Fruit fly (Drosophila melanogaster) whole organism, embryonic: ENCODE measurements around the gene CG14419.

Experiments used
- Asciz ChIP-seq: fragments of 200-800 bp; sonication (Bioruptor generic); optimal IDR thresholded peaks from 2 replicates; lab custom pipeline; 2017; ENCODE audit warnings: missing biosample characterization, mild to moderate bottlenecking, missing genetic modification characterization, missing genetic modification reagents
- Bdp1 ChIP-seq: fragments of 200-800 bp; sonication (Bioruptor generic); optimal IDR thresholded peaks from 3 replicates; lab custom pipeline; 2016; ENCODE audit warnings: missing biosample characterization, missing genetic modification characterization
- CG1024 ChIP-seq: fragments of 200-800 bp; sonication (Bioruptor generic); IDR thresholded peaks from 2 replicates; pipeline ENCODE4 v1.3.6; 2022; ENCODE audit warnings: missing biosample characterization, missing genetic modification characterization
- CG10321 ChIP-seq: fragments of 200-800 bp; sonication (Bioruptor generic); IDR thresholded peaks from 2 replicates; pipeline ENCODE4 v1.3.6; 2022; ENCODE audit warnings: missing biosample characterization, missing genetic modification characterization
- CG10979 ChIP-seq: fragments of 200-800 bp; sonication (Bioruptor generic); optimal IDR thresholded peaks from 2 replicates; lab custom pipeline; 2018; ENCODE audit warnings: missing biosample characterization, mild to moderate bottlenecking, missing genetic modification characterization, moderate library complexity
- CG12659 ChIP-seq: fragments of 200-800 bp; sonication (Bioruptor generic); optimal IDR thresholded peaks from 3 replicates; lab custom pipeline; 2017; ENCODE audit warnings: mild to moderate bottlenecking, missing biosample characterization, missing genetic modification reagents, missing genetic modification characterization
- CG14014 ChIP-seq: fragments of 200-800 bp; sonication (Bioruptor generic); IDR thresholded peaks from 2 replicates; pipeline ENCODE4 v1.3.6; 2022; ENCODE audit warnings: missing biosample characterization, missing genetic modification characterization
- CG15601 ChIP-seq: fragments of 200-800 bp; sonication (Bioruptor generic); optimal IDR thresholded peaks from 3 replicates; lab custom pipeline; 2019; ENCODE audit warnings: missing biosample characterization, mild to moderate bottlenecking, missing genetic modification characterization, moderate library complexity
- CG1647 ChIP-seq: fragments of 200-800 bp; sonication (Bioruptor generic); optimal IDR thresholded peaks from 3 replicates; lab custom pipeline; 2016; ENCODE audit warnings: missing biosample characterization, missing genetic modification characterization
- CG17186 ChIP-seq: fragments of 200-800 bp; sonication (Bioruptor generic); optimal IDR thresholded peaks from 3 replicates; lab custom pipeline; 2017; ENCODE audit warnings: missing biosample characterization, missing genetic modification reagents, missing genetic modification characterization
- CG18599 ChIP-seq: fragments of 200-800 bp; sonication (Bioruptor generic); optimal IDR thresholded peaks from 3 replicates; lab custom pipeline; 2017; ENCODE audit warnings: missing biosample characterization, missing genetic modification characterization, mild to moderate bottlenecking, moderate library complexity, missing genetic modification reagents
- CG3163 ChIP-seq: fragments of 200-800 bp; sonication (Bioruptor generic); optimal IDR thresholded peaks from 3 replicates; lab custom pipeline; 2016; ENCODE audit warnings: missing biosample characterization, missing genetic modification characterization
- CG6683 ChIP-seq: fragments of 200-800 bp; sonication (Bioruptor generic); optimal IDR thresholded peaks from 2 replicates; lab custom pipeline; 2017; ENCODE audit warnings: missing biosample characterization, mild to moderate bottlenecking, missing genetic modification characterization, missing genetic modification reagents
- CG6854 ChIP-seq: fragments of 200-800 bp; sonication (Bioruptor generic); optimal IDR thresholded peaks from 3 replicates; lab custom pipeline; 2017; ENCODE audit warnings: missing biosample characterization, mild to moderate bottlenecking, missing genetic modification characterization
- CG7271 ChIP-seq: fragments of 200-800 bp; sonication (Bioruptor generic); optimal IDR thresholded peaks from 2 replicates; lab custom pipeline; 2018; ENCODE audit warnings: missing biosample characterization, mild to moderate bottlenecking, missing genetic modification characterization, moderate library complexity
- CHES-1-like ChIP-seq: fragments of 200-800 bp; sonication (Bioruptor generic); optimal IDR thresholded peaks from 2 replicates; lab custom pipeline; 2016; ENCODE audit warnings: missing biosample characterization, missing genetic modification characterization
- CkIIα-i1 ChIP-seq: fragments of 200-800 bp; sonication (Bioruptor generic); IDR thresholded peaks from 2 replicates; pipeline ENCODE4 v1.3.6; 2022; ENCODE audit warnings: missing biosample characterization, missing genetic modification characterization
- Fer3 ChIP-seq: fragments of 200-800 bp; sonication (Bioruptor generic); optimal IDR thresholded peaks from 2 replicates; lab custom pipeline; 2018; ENCODE audit warnings: missing biosample characterization, mild to moderate bottlenecking, missing genetic modification characterization, moderate library complexity
- HmgD ChIP-seq: fragments of 200-800 bp; sonication (Bioruptor generic); optimal IDR thresholded peaks from 3 replicates; lab custom pipeline; 2016; ENCODE audit warnings: missing biosample characterization, missing genetic modification characterization
- Hr3 ChIP-seq: fragments of 200-800 bp; sonication (Bioruptor generic); optimal IDR thresholded peaks from 3 replicates; lab custom pipeline; 2016; ENCODE audit warnings: missing biosample characterization, missing genetic modification characterization
- Jarid2 ChIP-seq: fragments of 200-800 bp; sonication (Bioruptor generic); optimal IDR thresholded peaks from 3 replicates; lab custom pipeline; 2017; ENCODE audit warnings: mild to moderate bottlenecking, missing biosample characterization, missing genetic modification reagents, missing genetic modification characterization
- Lhr ChIP-seq: fragments of 200-800 bp; sonication (Bioruptor generic); optimal IDR thresholded peaks from 3 replicates; lab custom pipeline; 2017; ENCODE audit warnings: mild to moderate bottlenecking, missing biosample characterization, missing genetic modification reagents, missing genetic modification characterization
- MTF-1 ChIP-seq: fragments of 200-800 bp; sonication (Bioruptor generic); optimal IDR thresholded peaks from 2 replicates; lab custom pipeline; 2018; ENCODE audit warnings: missing biosample characterization, mild to moderate bottlenecking, missing genetic modification characterization, borderline replicate concordance
- Meics ChIP-seq: fragments of 200-800 bp; sonication (Bioruptor generic); optimal IDR thresholded peaks from 2 replicates; lab custom pipeline; 2017; ENCODE audit warnings: missing biosample characterization, mild to moderate bottlenecking, missing genetic modification characterization
- Oli ChIP-seq: fragments of 200-800 bp; sonication (Bioruptor generic); optimal IDR thresholded peaks from 2 replicates; lab custom pipeline; 2018; ENCODE audit warnings: missing biosample characterization, mild to moderate bottlenecking, missing genetic modification characterization, moderate library complexity
- Rx ChIP-seq: fragments of 200-800 bp; sonication (Bioruptor generic); IDR thresholded peaks from 2 replicates; pipeline ENCODE4 v1.3.6; 2022; ENCODE audit warnings: missing biosample characterization, missing genetic modification characterization
- Side ChIP-seq: fragments of 200-800 bp; sonication (Bioruptor generic); optimal IDR thresholded peaks from 2 replicates; lab custom pipeline; 2016; ENCODE audit warnings: missing biosample characterization, missing genetic modification characterization
- Six4 ChIP-seq: fragments of 200-800 bp; sonication (Bioruptor generic); optimal IDR thresholded peaks from 2 replicates; lab custom pipeline; 2016; ENCODE audit warnings: missing biosample characterization, missing genetic modification characterization
- Spps ChIP-seq: fragments of 200-800 bp; sonication (Bioruptor generic); optimal IDR thresholded peaks from 2 replicates; lab custom pipeline; 2018; ENCODE audit warnings: missing biosample characterization, mild to moderate bottlenecking, missing genetic modification characterization
- Sry-δ ChIP-seq: fragments of 200-800 bp; sonication (Bioruptor generic); optimal IDR thresholded peaks from 2 replicates; lab custom pipeline; 2016; ENCODE audit warnings: missing biosample characterization, missing genetic modification characterization
- Trl ChIP-seq, 3 experiments: fragments of >200 bp in 2 of 3; fragments of 200-800 bp in 1 of 3; sonication (Bioruptor generic) in 1 of 3; optimal IDR thresholded peaks; 2 replicates in 1 of 3; 3 replicates in 2 of 3; lab custom pipeline; 2016 to 2017; ENCODE audit warnings: missing biosample characterization in 1 of 3, missing genetic modification characterization in 1 of 3
- Xbp1 ChIP-seq: fragments of 200-800 bp; sonication (Bioruptor generic); optimal IDR thresholded peaks from 3 replicates; lab custom pipeline; 2016; ENCODE audit warnings: missing biosample characterization, mild to moderate bottlenecking, missing genetic modification characterization
- bigmax ChIP-seq: fragments of 200-800 bp; sonication (Bioruptor generic); optimal IDR thresholded peaks from 2 replicates; lab custom pipeline; 2018; ENCODE audit warnings: missing biosample characterization, mild to moderate bottlenecking, missing genetic modification characterization
- cg ChIP-seq: fragments of 200-800 bp; sonication (Bioruptor generic); optimal IDR thresholded peaks from 3 replicates; lab custom pipeline; 2019; ENCODE audit warnings: missing biosample characterization, mild to moderate bottlenecking, missing genetic modification characterization, moderate library complexity
- crc ChIP-seq: fragments of 200-800 bp; sonication (Bioruptor generic); optimal IDR thresholded peaks from 2 replicates; lab custom pipeline; 2016; ENCODE audit warnings: missing biosample characterization, missing genetic modification characterization
- danr ChIP-seq: fragments of 200-800 bp; sonication (Bioruptor generic); IDR thresholded peaks from 2 replicates; pipeline ENCODE4 v1.3.6; 2022; ENCODE audit warnings: missing biosample characterization, missing genetic modification characterization
- gsb-n ChIP-seq: fragments of 200-800 bp; sonication (Bioruptor generic); optimal IDR thresholded peaks from 3 replicates; lab custom pipeline; 2018; ENCODE audit warnings: missing biosample characterization, mild to moderate bottlenecking, missing genetic modification characterization
- ind ChIP-seq: fragments of 200-800 bp; sonication (Bioruptor generic); optimal IDR thresholded peaks from 3 replicates; lab custom pipeline; 2016; ENCODE audit warnings: missing biosample characterization, missing genetic modification characterization
- ken ChIP-seq: fragments of 200-800 bp; sonication (Bioruptor generic); IDR thresholded peaks from 3 replicates; pipeline ENCODE4 v1.3.6; 2022; ENCODE audit warnings: missing biosample characterization, missing genetic modification characterization
- knrl ChIP-seq: fragments of 200-800 bp; sonication (Bioruptor generic); IDR thresholded peaks from 3 replicates; pipeline ENCODE4 v1.3.6; 2022; ENCODE audit warnings: missing biosample characterization, missing genetic modification characterization; ENCODE audit not compliant: partially characterized antibody
- nmo ChIP-seq: fragments of 200-800 bp; sonication (Bioruptor generic); optimal IDR thresholded peaks from 2 replicates; lab custom pipeline; 2018; ENCODE audit warnings: missing biosample characterization, mild to moderate bottlenecking, missing genetic modification characterization, moderate library complexity
- nom ChIP-seq: fragments of 200-800 bp; sonication (Bioruptor generic); optimal IDR thresholded peaks from 2 replicates; lab custom pipeline; 2017; ENCODE audit warnings: missing biosample characterization, missing genetic modification characterization, mild to moderate bottlenecking, moderate library complexity, missing genetic modification reagents
- ro ChIP-seq: fragments of 200-800 bp; sonication (Bioruptor generic); IDR thresholded peaks from 2 replicates; pipeline ENCODE4 v1.3.6; 2022; ENCODE audit warnings: missing biosample characterization, missing genetic modification characterization
- slou ChIP-seq: fragments of 200-800 bp; sonication (Bioruptor generic); optimal IDR thresholded peaks from 3 replicates; lab custom pipeline; 2016; ENCODE audit warnings: missing biosample characterization, missing genetic modification characterization
- sug ChIP-seq: fragments of 200-800 bp; optimal IDR thresholded peaks from 2 replicates; lab custom pipeline; 2019; ENCODE audit warnings: missing biosample characterization, mild to moderate bottlenecking, missing genetic modification characterization, moderate library complexity
- ttk ChIP-seq: fragments of 200-800 bp; sonication (Bioruptor generic); IDR thresholded peaks from 2 replicates; pipeline ENCODE4 v2.1.2; 2022; ENCODE audit warnings: missing biosample characterization, missing genetic modification characterization
- yki ChIP-seq: fragments of >200 bp; optimal IDR thresholded peaks from 3 replicates; lab custom pipeline; 2018
- zen ChIP-seq: fragments of 200-800 bp; sonication (Bioruptor generic); optimal IDR thresholded peaks from 3 replicates; lab custom pipeline; 2018; ENCODE audit warnings: missing biosample characterization, mild to moderate bottlenecking, missing genetic modification characterization, moderate library complexity
- zen2 ChIP-seq: fragments of 200-800 bp; sonication (Bioruptor generic); IDR thresholded peaks from 3 replicates; pipeline ENCODE4 v1.3.6; 2022; ENCODE audit warnings: missing biosample characterization, missing genetic modification characterization; ENCODE audit not compliant: partially characterized antibody
- zfh1 ChIP-seq: fragments of 200-800 bp; sonication (Bioruptor generic); IDR thresholded peaks from 3 replicates; pipeline ENCODE4 v1.3.6; 2022; ENCODE audit warnings: missing biosample characterization, missing genetic modification characterization

CG14419 gene

dm6 chrX:2919742-2920141 lies 34.0 kb upstream of the CG14419 start, which contains the start of gene CG3588:
Gene CG3588, plus strand, starts transcription at chrX:2919770.
- TF ChIP-seq Six4 (GFP tag; lab: Kevin White, UChicago) = peak; percentile 42
- peak; percentile 53 for TF ChIP-seq Hr3 (GFP tag; lab: Kevin White, UChicago)
- no peak for TF ChIP-seq ro (GFP tag; lab: Robert Waterston, UW)
- peak; percentile 60 for TF ChIP-seq CG6854 (GFP tag; lab: Kevin White, UChicago)
- TF ChIP-seq Meics (GFP tag; lab: Kevin White, UChicago) = peak; percentile 81
- TF ChIP-seq Rx (GFP tag; lab: Robert Waterston, UW) = peak; percentile 63; the same call in 1 of the 2 replicates
- no peak for TF ChIP-seq CG7271 (tag; lab: Kevin White, UChicago)
- TF ChIP-seq Lhr (GFP tag; lab: Kevin White, UChicago) = no peak
- peak; percentile 68; the same call in 2 of the 3 replicates for TF ChIP-seq ken (GFP tag; lab: Robert Waterston, UW)
- peak; percentile 44 for TF ChIP-seq CG3163 (GFP tag; lab: Kevin White, UChicago)
- no peak for TF ChIP-seq yki (lab: Kevin White, UChicago)
- peak; percentile 13 for TF ChIP-seq Bdp1
- TF ChIP-seq CG1647 = peak; percentile 69
- peak; percentile 65 for TF ChIP-seq Oli (tag; lab: Kevin White, UChicago)
- TF ChIP-seq CG14014 = peak; percentile 88
- TF ChIP-seq knrl (GFP tag; lab: Robert Waterston, UW) = no peak
- peak; percentile 28 for TF ChIP-seq Jarid2 (GFP tag; lab: Kevin White, UChicago)
- no peak for TF ChIP-seq Trl (optimal IDR thresholded peaks at IDR 0.05; lab: Kevin White, UChicago)
- TF ChIP-seq Trl (GFP tag; optimal IDR thresholded peaks at IDR 0.05; lab: Kevin White, UChicago) = no peak
- peak; percentile 44 for TF ChIP-seq sug (tag; lab: Kevin White, UChicago)
- peak; percentile 75 for TF ChIP-seq Xbp1 (GFP tag; lab: Kevin White, UChicago)
- peak; percentile 67 for TF ChIP-seq danr (GFP tag; lab: Robert Waterston, UW)
- no peak for TF ChIP-seq nom (GFP tag; lab: Kevin White, UChicago)
- peak; percentile 50 for TF ChIP-seq ttk (GFP tag; lab: Robert Waterston, UW)
- 0 out of 2 replicates have a peak, but pooled peaks have one; percentile 33 for TF ChIP-seq CG1024 (GFP tag; lab: Robert Waterston, UW)
- peak; percentile 78 for TF ChIP-seq CG18599
- TF ChIP-seq Fer3 (tag; lab: Kevin White, UChicago) = peak; percentile 82
- TF ChIP-seq CG10321 (GFP tag; lab: Robert Waterston, UW) = no peak
- TF ChIP-seq CHES-1-like = peak; percentile 74
- TF ChIP-seq CG15601 (tag; lab: Kevin White, UChicago) = peak; percentile 7
- no peak for TF ChIP-seq bigmax (GFP tag; lab: Kevin White, UChicago)
- peak; percentile 61 for TF ChIP-seq nmo (GFP tag; lab: Kevin White, UChicago)
- TF ChIP-seq cg (GFP tag; lab: Kevin White, UChicago) = no peak
- no peak for TF ChIP-seq zen (tag; lab: Kevin White, UChicago)
- TF ChIP-seq Spps (tag; lab: Kevin White, UChicago) = no peak
- TF ChIP-seq zen2 (GFP tag; lab: Robert Waterston, UW) = no peak
- TF ChIP-seq CG10979 (tag; lab: Kevin White, UChicago) = peak; percentile 40
- TF ChIP-seq Asciz (GFP tag; lab: Kevin White, UChicago) = peak; percentile 37
- TF ChIP-seq slou (GFP tag; lab: Kevin White, UChicago) = peak; percentile 37
- TF ChIP-seq CG12659 (GFP tag; lab: Kevin White, UChicago) = peak; percentile 65
- TF ChIP-seq Side (GFP tag; lab: Kevin White, UChicago) = no peak
- TF ChIP-seq HmgD (GFP tag; lab: Kevin White, UChicago) = no peak
- no peak for TF ChIP-seq Sry-δ (GFP tag; lab: Kevin White, UChicago)
- TF ChIP-seq gsb-n (tag; lab: Kevin White, UChicago) = no peak
- TF ChIP-seq ind (GFP tag; lab: Kevin White, UChicago) = peak; percentile 70
- peak; percentile 71; the same call in 1 of the 3 replicates for TF ChIP-seq zfh1 (GFP tag; lab: Robert Waterston, UW)
- TF ChIP-seq crc (GFP tag; lab: Kevin White, UChicago) = no peak
- TF ChIP-seq CG17186 (GFP tag; lab: Kevin White, UChicago) = no peak
- TF ChIP-seq MTF-1 (GFP tag; lab: Kevin White, UChicago) = peak; percentile 21
- peak; percentile 33 for TF ChIP-seq CG6683
- 0 out of 2 replicates have a peak, but pooled peaks have one; percentile 28 for TF ChIP-seq CkIIα-i1 (GFP tag; lab: Robert Waterston, UW)
